Fruit fly (Drosophila melanogaster) whole organism, embryonic: Measurements from ENCODE around the gene Duba.

Experiments used
- CG10267 ChIP-seq: fragments of 200-800 bp; sonication (Bioruptor generic); optimal IDR thresholded peaks from 2 replicates; lab custom pipeline; 2018; ENCODE audit warnings: missing biosample characterization, mild to moderate bottlenecking, missing genetic modification characterization, moderate library complexity
- CG12659 ChIP-seq: fragments of 200-800 bp; sonication (Bioruptor generic); optimal IDR thresholded peaks from 3 replicates; lab custom pipeline; 2017; ENCODE audit warnings: mild to moderate bottlenecking, missing biosample characterization, missing genetic modification reagents, missing genetic modification characterization
- CG14050 ChIP-seq: fragments of 200-800 bp; sonication (Bioruptor generic); IDR thresholded peaks from 3 replicates; pipeline ENCODE4 v1.3.6; 2022; ENCODE audit warnings: missing biosample characterization, missing genetic modification characterization
- CG16779 ChIP-seq: fragments of 200-800 bp; sonication (Bioruptor generic); IDR thresholded peaks from 2 replicates; pipeline ENCODE4 v1.3.6; 2022; ENCODE audit warnings: missing biosample characterization, missing genetic modification characterization
- CG16815 ChIP-seq: fragments of 200-800 bp; sonication (Bioruptor generic); optimal IDR thresholded peaks from 3 replicates; lab custom pipeline; 2017; ENCODE audit warnings: missing biosample characterization, mild to moderate bottlenecking, missing genetic modification characterization
- CG17359 ChIP-seq: fragments of 200-800 bp; sonication (Bioruptor generic); optimal IDR thresholded peaks from 3 replicates; lab custom pipeline; 2018; ENCODE audit warnings: missing biosample characterization, mild to moderate bottlenecking, missing genetic modification characterization, moderate library complexity
- CG17385 ChIP-seq: fragments of 200-800 bp; sonication (Bioruptor generic); optimal IDR thresholded peaks from 3 replicates; lab custom pipeline; 2018; ENCODE audit warnings: missing biosample characterization, mild to moderate bottlenecking, missing genetic modification characterization
- CG31224 ChIP-seq: fragments of 200-800 bp; sonication (Bioruptor generic); IDR thresholded peaks from 2 replicates; pipeline ENCODE4 v1.3.6; 2022; ENCODE audit warnings: missing biosample characterization, missing genetic modification characterization
- CG32772 ChIP-seq: fragments of 200-800 bp; sonication (Bioruptor generic); IDR thresholded peaks from 2 replicates; pipeline ENCODE4 v1.3.6; 2022; ENCODE audit warnings: missing biosample characterization, missing genetic modification characterization
- CG3407 ChIP-seq: fragments of 200-800 bp; sonication (Bioruptor generic); optimal IDR thresholded peaks from 2 replicates; lab custom pipeline; 2018; ENCODE audit warnings: missing biosample characterization, mild to moderate bottlenecking, missing genetic modification characterization
- CG3838 ChIP-seq: fragments of 200-800 bp; sonication (Bioruptor generic); optimal IDR thresholded peaks from 3 replicates; lab custom pipeline; 2016; ENCODE audit warnings: missing biosample characterization, missing genetic modification characterization
- CG42726 ChIP-seq: fragments of 200-800 bp; sonication (Bioruptor generic); IDR thresholded peaks from 2 replicates; pipeline ENCODE4 v1.3.6; 2022; ENCODE audit warnings: missing biosample characterization, missing genetic modification characterization; ENCODE audit not compliant: partially characterized antibody
- CG4730 ChIP-seq: fragments of 200-800 bp; sonication (Bioruptor generic); IDR thresholded peaks from 2 replicates; pipeline ENCODE4 v1.3.6; 2022; ENCODE audit warnings: missing biosample characterization, missing genetic modification characterization
- CG8388 ChIP-seq: fragments of 200-800 bp; sonication (Bioruptor generic); optimal IDR thresholded peaks from 2 replicates; lab custom pipeline; 2019; ENCODE audit warnings: missing biosample characterization, mild to moderate bottlenecking, missing genetic modification characterization, moderate library complexity
- CG8765 ChIP-seq: fragments of 200-800 bp; sonication (Bioruptor generic); IDR thresholded peaks from 2 replicates; pipeline ENCODE4 v1.3.6; 2022; ENCODE audit warnings: missing biosample characterization, missing genetic modification characterization
- D19B ChIP-seq: fragments of 200-800 bp; sonication (Bioruptor generic); optimal IDR thresholded peaks from 2 replicates; lab custom pipeline; 2017; ENCODE audit warnings: missing biosample characterization, mild to moderate bottlenecking, missing genetic modification characterization
- Dek ChIP-seq: fragments of 200-800 bp; sonication (Bioruptor generic); optimal IDR thresholded peaks from 3 replicates; lab custom pipeline; 2019; ENCODE audit warnings: missing biosample characterization, mild to moderate bottlenecking, missing genetic modification characterization, moderate library complexity
- Elba2 ChIP-seq: fragments of 200-800 bp; sonication (Bioruptor generic); optimal IDR thresholded peaks from 3 replicates; lab custom pipeline; 2016; ENCODE audit warnings: missing biosample characterization, missing genetic modification characterization
- Ets97D ChIP-seq: fragments of 200-800 bp; sonication (Bioruptor generic); optimal IDR thresholded peaks from 3 replicates; lab custom pipeline; 2016; ENCODE audit warnings: missing biosample characterization, missing genetic modification characterization
- Hr78 ChIP-seq, 2 experiments: fragments of 200-800 bp in 1 of 2; fragments of >200 bp in 1 of 2; sonication (Bioruptor generic) in 1 of 2; optimal IDR thresholded peaks; 2 replicates each; lab custom pipeline; 2017 to 2019; ENCODE audit warnings: missing biosample characterization in 2 of 2, missing genetic modification characterization in 2 of 2, mild to moderate bottlenecking in 1 of 2, moderate library complexity in 1 of 2
- Six4 ChIP-seq: fragments of 200-800 bp; sonication (Bioruptor generic); optimal IDR thresholded peaks from 2 replicates; lab custom pipeline; 2016; ENCODE audit warnings: missing biosample characterization, missing genetic modification characterization
- Sox102F ChIP-seq: fragments of 200-800 bp; sonication (Bioruptor generic); optimal IDR thresholded peaks from 2 replicates; lab custom pipeline; 2018; ENCODE audit warnings: missing biosample characterization, mild to moderate bottlenecking, missing genetic modification characterization, moderate library complexity
- Xbp1 ChIP-seq: fragments of 200-800 bp; sonication (Bioruptor generic); optimal IDR thresholded peaks from 3 replicates; lab custom pipeline; 2016; ENCODE audit warnings: missing biosample characterization, mild to moderate bottlenecking, missing genetic modification characterization
- amos ChIP-seq: fragments of 200-800 bp; sonication (Bioruptor generic); IDR thresholded peaks from 2 replicates; pipeline ENCODE4 v1.3.6; 2022; ENCODE audit warnings: missing biosample characterization, missing genetic modification characterization; ENCODE audit not compliant: partially characterized antibody
- az2 ChIP-seq: fragments of 200-800 bp; sonication (Bioruptor generic); optimal IDR thresholded peaks from 3 replicates; lab custom pipeline; 2016; ENCODE audit warnings: missing biosample characterization, missing genetic modification characterization
- bab2 ChIP-seq: fragments of 200-800 bp; sonication (Bioruptor generic); optimal IDR thresholded peaks from 2 replicates; lab custom pipeline; 2016; ENCODE audit warnings: missing biosample characterization, missing genetic modification characterization
- bcd ChIP-seq: fragments of 200-800 bp; sonication (Bioruptor generic); optimal IDR thresholded peaks from 2 replicates; lab custom pipeline; 2017; ENCODE audit warnings: missing biosample characterization, mild to moderate bottlenecking, missing genetic modification characterization
- br ChIP-seq: fragments of >200 bp; optimal IDR thresholded peaks from 2 replicates; lab custom pipeline; 2017
- chinmo ChIP-seq: fragments of 200-800 bp; sonication (Bioruptor generic); IDR thresholded peaks from 4 replicates; pipeline ENCODE4 v1.3.6; 2022; ENCODE audit warnings: missing biosample characterization, missing genetic modification characterization; ENCODE audit not compliant: partially characterized antibody
- corto ChIP-seq: fragments of 200-800 bp; sonication (Bioruptor generic); optimal IDR thresholded peaks from 2 replicates; lab custom pipeline; 2016; ENCODE audit warnings: missing biosample characterization, mild to moderate bottlenecking, missing genetic modification characterization, moderate library complexity
- crc ChIP-seq: fragments of 200-800 bp; sonication (Bioruptor generic); optimal IDR thresholded peaks from 2 replicates; lab custom pipeline; 2016; ENCODE audit warnings: missing biosample characterization, missing genetic modification characterization
- danr ChIP-seq: fragments of 200-800 bp; sonication (Bioruptor generic); IDR thresholded peaks from 2 replicates; pipeline ENCODE4 v1.3.6; 2022; ENCODE audit warnings: missing biosample characterization, missing genetic modification characterization
- ems ChIP-seq: fragments of 200-800 bp; sonication (Bioruptor generic); optimal IDR thresholded peaks from 3 replicates; lab custom pipeline; 2016; ENCODE audit warnings: missing biosample characterization, missing genetic modification characterization
- en ChIP-seq: fragments of 200-800 bp; sonication (Bioruptor generic); optimal IDR thresholded peaks from 2 replicates; lab custom pipeline; 2016; ENCODE audit warnings: missing biosample characterization, missing genetic modification characterization
- fu2 ChIP-seq: fragments of 200-800 bp; sonication (Bioruptor generic); optimal IDR thresholded peaks from 2 replicates; lab custom pipeline; 2016; ENCODE audit warnings: missing biosample characterization, missing genetic modification characterization
- insv ChIP-seq, 2 experiments: fragments of 200-800 bp; sonication (Bioruptor generic); optimal IDR thresholded peaks; 3 replicates each; lab custom pipeline; 2016 to 2018; ENCODE audit warnings: missing biosample characterization in 2 of 2, missing genetic modification characterization in 2 of 2
- jumu ChIP-seq: fragments of 200-800 bp; sonication (Bioruptor generic); optimal IDR thresholded peaks from 3 replicates; lab custom pipeline; 2016; ENCODE audit warnings: missing biosample characterization, missing genetic modification characterization
- kay ChIP-seq: fragments of 200-800 bp; sonication (Bioruptor generic); optimal IDR thresholded peaks from 2 replicates; lab custom pipeline; 2016; ENCODE audit warnings: missing biosample characterization, missing genetic modification characterization
- knrl ChIP-seq: fragments of 200-800 bp; sonication (Bioruptor generic); IDR thresholded peaks from 3 replicates; pipeline ENCODE4 v1.3.6; 2022; ENCODE audit warnings: missing biosample characterization, missing genetic modification characterization; ENCODE audit not compliant: partially characterized antibody
- nau ChIP-seq: fragments of 200-800 bp; sonication (Bioruptor generic); optimal IDR thresholded peaks from 3 replicates; lab custom pipeline; 2017; ENCODE audit warnings: missing biosample characterization, mild to moderate bottlenecking, missing genetic modification characterization, missing genetic modification reagents
- odd ChIP-seq: fragments of 200-800 bp; sonication (Bioruptor generic); optimal IDR thresholded peaks from 2 replicates; lab custom pipeline; 2017; ENCODE audit warnings: missing biosample characterization, mild to moderate bottlenecking, missing genetic modification characterization
- repo ChIP-seq: fragments of 200-800 bp; sonication (Bioruptor generic); optimal IDR thresholded peaks from 2 replicates; lab custom pipeline; 2016; ENCODE audit warnings: missing biosample characterization, missing genetic modification characterization
- seq ChIP-seq: fragments of 200-800 bp; sonication (Bioruptor generic); IDR thresholded peaks from 2 replicates; pipeline ENCODE4 v1.3.6; 2022; ENCODE audit warnings: missing biosample characterization, missing genetic modification characterization
- slbo ChIP-seq: fragments of 200-800 bp; sonication (Bioruptor generic); IDR thresholded peaks from 2 replicates; pipeline ENCODE4 v1.3.6; 2022; ENCODE audit warnings: missing biosample characterization, missing genetic modification characterization
- stwl ChIP-seq: fragments of 200-800 bp; sonication (Bioruptor generic); optimal IDR thresholded peaks from 3 replicates; lab custom pipeline; 2018; ENCODE audit warnings: missing biosample characterization, mild to moderate bottlenecking, missing genetic modification characterization, moderate library complexity
- usp ChIP-seq: fragments of >200 bp; optimal IDR thresholded peaks from 2 replicates; lab custom pipeline; 2017; ENCODE audit warnings: missing biosample characterization, missing genetic modification characterization
- wek ChIP-seq: fragments of 200-800 bp; sonication (Bioruptor generic); optimal IDR thresholded peaks from 3 replicates; lab custom pipeline; 2018; ENCODE audit warnings: missing biosample characterization, mild to moderate bottlenecking, missing genetic modification characterization, moderate library complexity
- wor ChIP-seq: fragments of 200-800 bp; sonication (Bioruptor generic); IDR thresholded peaks from 2 replicates; pipeline ENCODE4 v1.3.6; 2022; ENCODE audit warnings: missing biosample characterization, missing genetic modification characterization
- zfh1 ChIP-seq: fragments of 200-800 bp; sonication (Bioruptor generic); IDR thresholded peaks from 3 replicates; pipeline ENCODE4 v1.3.6; 2022; ENCODE audit warnings: missing biosample characterization, missing genetic modification characterization

Gene Duba

dm6 chr3L:11561946-11562760, 47.1 kb downstream of the Duba start, which contains the start of the genes CG7394 and Mob2 (continued):
- TF ChIP-seq CG8388 (GFP tag; lab: Kevin White, UChicago) (peak; percentile 81), knrl (GFP tag; lab: Robert Waterston, UW) (peak; percentile 81), CG32772 (peak; percentile 91), corto (peak; percentile 43), insv (GFP tag; optimal IDR thresholded peaks at IDR 0.05; lab: Kevin White, UChicago) (peak in 1 of 2 experiments; percentile 64), usp (GFP tag; lab: Kevin White, UChicago) (no peak), bab2 (GFP tag; lab: Kevin White, UChicago) (peak; percentile 88), CG16815 (GFP tag; lab: Kevin White, UChicago) (peak; percentile 80), jumu (peak; percentile 74), Xbp1 (GFP tag; lab: Kevin White, UChicago) (peak; percentile 94), CG4730 (peak; percentile 85), odd (peak; percentile 69), CG14050 (GFP tag; lab: Robert Waterston, UW) (peak; percentile 82), seq (GFP tag; lab: Robert Waterston, UW) (peak; percentile 85), D19B (peak; percentile 27), CG8765 (peak; percentile 70), stwl (tag; lab: Kevin White, UChicago) (peak; percentile 92), chinmo (GFP tag; lab: Robert Waterston, UW) (peak; percentile 76; the same call in 2 of the 4 replicates), br (lab: Kevin White, UChicago) (no peak), Dek (tag; lab: Kevin White, UChicago) (peak; percentile 81), Six4 (GFP tag; lab: Kevin White, UChicago) (peak; percentile 90), CG17359 (tag; lab: Kevin White, UChicago) (peak; percentile 88), CG10267 (tag; lab: Kevin White, UChicago) (peak; percentile 85), slbo (GFP tag; lab: Robert Waterston, UW) (peak; percentile 97), CG12659 (GFP tag; lab: Kevin White, UChicago) (peak; percentile 92), kay (GFP tag; lab: Kevin White, UChicago) (peak; percentile 84), CG3838 (GFP tag; lab: Kevin White, UChicago) (peak; percentile 70), Ets97D (GFP tag; lab: Kevin White, UChicago) (peak; percentile 86), Sox102F (GFP tag; lab: Kevin White, UChicago) (peak; percentile 96), amos (GFP tag; lab: Robert Waterston, UW) (peak; percentile 80; the same call in 1 of the 2 replicates), CG31224 (GFP tag; lab: Robert Waterston, UW) (peak; percentile 84), danr (GFP tag; lab: Robert Waterston, UW) (peak; percentile 44), bcd (GFP tag; lab: Kevin White, UChicago) (peak; percentile 90), fu2 (GFP tag; lab: Kevin White, UChicago) (peak; percentile 55), CG3407 (GFP tag; lab: Kevin White, UChicago) (peak; percentile 62), crc (GFP tag; lab: Kevin White, UChicago) (peak; percentile 60), ems (GFP tag; lab: Kevin White, UChicago) (peak; percentile 83), wek (GFP tag; lab: Kevin White, UChicago) (no peak), nau (GFP tag; lab: Kevin White, UChicago) (peak; percentile 63), repo (GFP tag; lab: Kevin White, UChicago) (peak; percentile 80), en (GFP tag; lab: Kevin White, UChicago) (no peak), zfh1 (GFP tag; lab: Robert Waterston, UW) (peak; percentile 89), CG42726 (GFP tag; lab: Robert Waterston, UW) (no peak; the same call in 1 of the 2 replicates), az2 (GFP tag; lab: Kevin White, UChicago) (peak; percentile 92), CG17385 (GFP tag; lab: Kevin White, UChicago) (peak; percentile 95), Hr78 (GFP tag; optimal IDR thresholded peaks at IDR 0.05; lab: Kevin White, UChicago) (peak in 1 of 2 experiments; percentile 40), CG16779 (GFP tag; lab: Robert Waterston, UW) (peak; percentile 90), Elba2 (GFP tag; lab: Kevin White, UChicago) (peak; percentile 64), wor (peak; percentile 80)
